Worm (Caenorhabditis elegans): ENCODE measurements around the gene W09D6.4.
A peak's percentile ranks its signal among the peaks of the same experiment; 100 is the strongest.

Gene W09D6.4

ce11 chrIII:11123844-11124243 lies 44.3 kb downstream of the W09D6.4 start:
- TF ChIP-seq snpc-4 (tag; optimal IDR thresholded peaks at IDR 0.05), result peak; percentile 44
- no peak for TF ChIP-seq lsy-12 (tag; optimal IDR thresholded peaks at IDR 0.05)

- no peak for TF ChIP-seq ama-1 (optimal IDR thresholded peaks at IDR 0.05)
- TF ChIP-seq nhr-76 (tag; optimal IDR thresholded peaks at IDR 0.05), result no peak
- TF ChIP-seq mml-1 (tag; optimal IDR thresholded peaks at IDR 0.05), result no peak
- TF ChIP-seq nfya-1 (tag; optimal IDR thresholded peaks at IDR 0.05; ENCODE audit: insufficient read depth), result no peak
- TF ChIP-seq pha-4 (tag; optimal IDR thresholded peaks at IDR 0.05), result no peak
- TF ChIP-seq skn-1 (tag; optimal IDR thresholded peaks at IDR 0.05), result no peak
- no peak for TF ChIP-seq elt-1 (tag; optimal IDR thresholded peaks at IDR 0.05)
- no peak for TF ChIP-seq jun-1 (tag; optimal IDR thresholded peaks at IDR 0.05)
- no peak for TF ChIP-seq ztf-4 (tag; optimal IDR thresholded peaks at IDR 0.05)
- no peak for TF ChIP-seq snpc-4 (tag; optimal IDR thresholded peaks at IDR 0.05)
- TF ChIP-seq daf-12 (tag; optimal IDR thresholded peaks at IDR 0.05), result no peak
- no peak for TF ChIP-seq elt-2 (tag; optimal IDR thresholded peaks at IDR 0.05)
- no peak for TF ChIP-seq unc-39 (tag; optimal IDR thresholded peaks at IDR 0.05)
- TF ChIP-seq unc-62 (GFP tag; optimal IDR thresholded peaks at IDR 0.05), result no peak
- no peak for TF ChIP-seq pqm-1 (tag; optimal IDR thresholded peaks at IDR 0.05)
- no peak for TF ChIP-seq R02D3.7 (tag; optimal IDR thresholded peaks at IDR 0.05)
- TF ChIP-seq nhr-12 (tag; optimal IDR thresholded peaks at IDR 0.05), result no peak
- no peak for TF ChIP-seq ceh-28 (tag; optimal IDR thresholded peaks at IDR 0.05)
- no peak for TF ChIP-seq egl-5 (tag; optimal IDR thresholded peaks at IDR 0.05)
These were observed 48.0 kb downstream of the W09D6.4 start, which contains the start of gene Y48A6C.8 for ce11 chrIII:11127528-11127927. TSS of gene Y48A6C.8 (minus strand) at chrIII:11127628.

ce11 chrIII:11129363-11129762 lies 49.8 kb downstream of the W09D6.4 start:
- TF ChIP-seq nfya-1 (tag; optimal IDR thresholded peaks at IDR 0.05; ENCODE audit: insufficient read depth) (peak; percentile 7), egl-5 (tag; optimal IDR thresholded peaks at IDR 0.05) (no peak), ceh-28 (tag; optimal IDR thresholded peaks at IDR 0.05) (peak; percentile 44), unc-39 (tag; optimal IDR thresholded peaks at IDR 0.05) (no peak)

Measured in whole organism, L3 larva.